Fruit fly (Drosophila melanogaster) whole organism, pupa: ENCODE measurements around the gene CG4238.

Experiments used
- CG15710 ChIP-seq: fragments of 200-800 bp; sonication (Bioruptor generic); optimal IDR thresholded peaks from 2 replicates; lab custom pipeline; 2018; ENCODE audit warnings: missing biosample characterization, mild to moderate bottlenecking, missing genetic modification characterization, moderate library complexity
- CG34367 ChIP-seq: fragments of 200-800 bp; sonication (Bioruptor generic); optimal IDR thresholded peaks from 2 replicates; lab custom pipeline; 2018; ENCODE audit warnings: missing biosample characterization, mild to moderate bottlenecking, missing genetic modification characterization
- CG9948 ChIP-seq: fragments of 200-800 bp; sonication (Bioruptor generic); optimal IDR thresholded peaks from 2 replicates; lab custom pipeline; 2018; ENCODE audit warnings: missing biosample characterization, mild to moderate bottlenecking, missing genetic modification characterization, moderate library complexity
- EcR ChIP-seq: fragments of 200-800 bp; sonication (Bioruptor generic); optimal IDR thresholded peaks from 3 replicates; lab custom pipeline; 2019; ENCODE audit warnings: missing biosample characterization, missing genetic modification characterization, mild to moderate bottlenecking, moderate library complexity, missing genetic modification reagents
- Ets98B ChIP-seq: fragments of 200-800 bp; sonication (Bioruptor generic); IDR thresholded peaks from 2 replicates; pipeline ENCODE4 v1.3.6; 2022; ENCODE audit warnings: missing biosample characterization, missing genetic modification characterization

- TF ChIP-seq CG9948 (tag; lab: Kevin White, UChicago): no peak
- no peak for TF ChIP-seq CG34367 (tag; lab: Kevin White, UChicago)
- TF ChIP-seq CG15710: no peak
- no peak for TF ChIP-seq EcR
- TF ChIP-seq Ets98B (GFP tag; lab: Robert Waterston, UW): no peak
Measured at dm6 chr2L:1992060-1992459, 17.6 kb upstream of the CG4238 start, which contains the start of gene Obp22a.
